Worm (Caenorhabditis elegans): Measurements from ENCODE around the gene C07G3.8.

C07G3.8 gene

DNA sequence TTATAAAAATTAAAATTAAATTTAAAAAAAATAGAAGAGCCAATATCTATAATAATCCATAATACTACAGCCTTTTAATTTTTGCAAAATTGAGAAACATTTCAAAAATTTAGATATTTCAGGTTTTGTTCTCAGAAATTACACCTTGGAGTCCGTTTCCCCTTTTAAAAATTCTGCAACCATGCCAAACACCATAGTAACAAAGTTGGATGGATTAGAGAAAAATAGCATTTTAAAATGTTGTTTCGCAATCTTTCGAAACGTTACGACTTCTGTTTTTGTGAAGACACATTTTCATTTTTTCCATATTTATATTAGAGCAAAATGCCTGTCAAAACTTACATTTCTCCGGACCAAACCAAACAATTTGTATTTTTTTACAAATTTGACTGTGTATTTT is 23.0 kb upstream of the C07G3.8 start, which contains the start of gene T24A6.7:
T24A6.7 (plus strand) TSS at position 301 of the 400 bp plus-strand sequence.
- TF ChIP-seq nhr-41 (GFP tag; IDR thresholded peaks at IDR 0.05) (no peak), unc-62 (GFP tag; optimal IDR thresholded peaks at IDR 0.05 in 1 of 2) (no peak), unc-62 (tag; optimal IDR thresholded peaks at IDR 0.05) (no peak), nhr-11 (tag; optimal IDR thresholded peaks at IDR 0.05) (no peak), madf-5 (GFP tag; IDR thresholded peaks at IDR 0.05) (no peak), lin-13 (GFP tag; optimal IDR thresholded peaks at IDR 0.05) (no peak), nhr-10 (tag; optimal IDR thresholded peaks at IDR 0.05) (no peak), snpc-1.2 (GFP tag; IDR thresholded peaks at IDR 0.05) (no peak), F44E2.7 (GFP tag; IDR thresholded peaks at IDR 0.05) (no peak), dmd-8 (GFP tag; IDR thresholded peaks at IDR 0.05) (no peak), ceh-82 (tag; optimal IDR thresholded peaks at IDR 0.05) (no peak), Y105C5A.15 (GFP tag; IDR thresholded peaks at IDR 0.05) (no peak), madf-9 (GFP tag; conservative IDR thresholded peaks at IDR 0.05) (no peak), vab-7 (GFP tag; IDR thresholded peaks at IDR 0.05) (no peak), aha-1 (tag) (no peak), mdl-1 (tag; optimal IDR thresholded peaks at IDR 0.05) (no peak)

- TF ChIP-seq mdt-29 (GFP tag; IDR thresholded peaks at IDR 0.05) (no peak), zip-11 (GFP tag; IDR thresholded peaks at IDR 0.05) (no peak), cey-2 (tag; optimal IDR thresholded peaks at IDR 0.05; ENCODE audit: borderline replicate concordance, insufficient read depth) (no peak), ama-1 (optimal IDR thresholded peaks at IDR 0.05) (no peak), R02D3.7 (tag; optimal IDR thresholded peaks at IDR 0.05) (no peak), mxl-3 (GFP tag; optimal IDR thresholded peaks at IDR 0.05) (no peak), nhr-28 (tag; optimal IDR thresholded peaks at IDR 0.05) (peak; percentile 54), nhr-111 (GFP tag; optimal IDR thresholded peaks at IDR 0.05) (no peak), nhr-237 (tag; optimal IDR thresholded peaks at IDR 0.05) (no peak), pha-4 (GFP tag; IDR thresholded peaks at IDR 0.05) (no peak), pha-4 (tag; optimal IDR thresholded peaks at IDR 0.05) (peak; percentile 30), tra-1 (GFP tag; IDR thresholded peaks at IDR 0.05) (no peak), aha-1 (tag) (peak; percentile 56), T20F7.1 (GFP tag; optimal IDR thresholded peaks at IDR 0.05) (no peak), madf-5 (GFP tag; IDR thresholded peaks at IDR 0.05) (no peak), nhr-10 (tag; optimal IDR thresholded peaks at IDR 0.05) (no peak), F10B5.3 (tag; optimal IDR thresholded peaks at IDR 0.05) (no peak), F44E2.7 (GFP tag; IDR thresholded peaks at IDR 0.05) (no peak), unc-62 (GFP tag; optimal IDR thresholded peaks at IDR 0.05 in 1 of 2) (peak in 1 of 2 experiments; percentile 27), unc-62 (tag; optimal IDR thresholded peaks at IDR 0.05) (no peak), Y48G9A.11 (GFP tag; IDR thresholded peaks at IDR 0.05) (no peak), mxl-2 (GFP tag; conservative IDR thresholded peaks at IDR 0.05) (no peak), lin-39 (tag; optimal IDR thresholded peaks at IDR 0.05) (no peak), nhr-11 (tag; optimal IDR thresholded peaks at IDR 0.05) (no peak), nhr-77 (tag; optimal IDR thresholded peaks at IDR 0.05) (peak; percentile 37), spr-3 (GFP tag; optimal IDR thresholded peaks at IDR 0.05) (no peak), lin-29 (GFP tag; IDR thresholded peaks at IDR 0.05) (no peak), madf-9 (GFP tag; conservative IDR thresholded peaks at IDR 0.05) (no peak), set-16 (GFP tag; IDR thresholded peaks at IDR 0.05) (no peak), daf-16 (GFP tag; optimal IDR thresholded peaks at IDR 0.05) (no peak), daf-16 (tag; optimal IDR thresholded peaks at IDR 0.05) (peak; percentile 72), pqm-1 (tag; optimal IDR thresholded peaks at IDR 0.05) (peak; percentile 4), nhr-25 (tag; optimal IDR thresholded peaks at IDR 0.05; ENCODE audit: borderline replicate concordance, insufficient read depth) (no peak), snpc-1.2 (GFP tag; IDR thresholded peaks at IDR 0.05) (no peak), lin-38 (GFP tag; IDR thresholded peaks at IDR 0.05) (no peak), zip-2 (tag; optimal IDR thresholded peaks at IDR 0.05) (no peak), ctbp-1 (GFP tag; IDR thresholded peaks at IDR 0.05) (no peak), tag-97 (GFP tag; IDR thresholded peaks at IDR 0.05) (no peak), nhr-76 (tag; optimal IDR thresholded peaks at IDR 0.05) (no peak), fkh-10 (GFP tag; optimal IDR thresholded peaks at IDR 0.05) (no peak)
These were observed 21.3 kb upstream of the C07G3.8 start, which contains the start of gene irg-1 for ce11 chrV:3523262-3523661. Gene irg-1 (plus strand): TSS chrV:3523587.

Measured in whole organism, L4 larva.